Worm (Caenorhabditis elegans): Measurements from ENCODE around the gene mam-4.

ce11 chrV:11211323-11211722, 36.6 kb upstream of the mam-4 start:
- TF ChIP-seq unc-55 (GFP tag; optimal IDR thresholded peaks at IDR 0.05) (no peak), pqm-1 (tag; optimal IDR thresholded peaks at IDR 0.05) (no peak), ceh-45 (GFP tag; IDR thresholded peaks at IDR 0.05) (no peak), gmeb-2 (tag; optimal IDR thresholded peaks at IDR 0.05) (no peak), ets-4 (tag; optimal IDR thresholded peaks at IDR 0.05) (no peak), dve-1 (tag; optimal IDR thresholded peaks at IDR 0.05) (no peak)

Data from whole organism, late embryonic.